Fruit fly (Drosophila melanogaster) whole organism, embryonic: ENCODE data around the gene CG10863.

Experiments
- Bteb2 ChIP-seq: fragments of 200-800 bp; sonication (Bioruptor generic); optimal IDR thresholded peaks from 2 replicates; lab custom pipeline; 2016; ENCODE audit warnings: missing biosample characterization, missing genetic modification characterization
- CG11085 ChIP-seq: fragments of 200-800 bp; sonication (Bioruptor generic); IDR thresholded peaks from 2 replicates; pipeline ENCODE4 v1.3.6; 2022; ENCODE audit warnings: missing biosample characterization, missing genetic modification characterization
- CG11398 ChIP-seq: fragments of 200-800 bp; sonication (Bioruptor generic); optimal IDR thresholded peaks from 2 replicates; lab custom pipeline; 2016; ENCODE audit warnings: missing biosample characterization, missing genetic modification characterization
- CG12236 ChIP-seq: fragments of 200-800 bp; sonication (Bioruptor generic); optimal IDR thresholded peaks from 2 replicates; lab custom pipeline; 2016; ENCODE audit warnings: missing biosample characterization, missing genetic modification characterization
- CG12299 ChIP-seq: fragments of 200-800 bp; sonication (Bioruptor generic); optimal IDR thresholded peaks from 2 replicates; lab custom pipeline; 2018; ENCODE audit warnings: missing biosample characterization, mild to moderate bottlenecking, missing genetic modification characterization
- CG12659 ChIP-seq: fragments of 200-800 bp; sonication (Bioruptor generic); optimal IDR thresholded peaks from 3 replicates; lab custom pipeline; 2017; ENCODE audit warnings: mild to moderate bottlenecking, missing biosample characterization, missing genetic modification reagents, missing genetic modification characterization
- CG12744 ChIP-seq: fragments of 200-800 bp; sonication (Bioruptor generic); optimal IDR thresholded peaks from 2 replicates; lab custom pipeline; 2016; ENCODE audit warnings: missing biosample characterization, missing genetic modification characterization
- CG13424 ChIP-seq: fragments of 200-800 bp; sonication (Bioruptor generic); optimal IDR thresholded peaks from 2 replicates; lab custom pipeline; 2019; ENCODE audit warnings: missing biosample characterization, mild to moderate bottlenecking, missing genetic modification characterization, moderate library complexity
- CG15601 ChIP-seq: fragments of 200-800 bp; sonication (Bioruptor generic); optimal IDR thresholded peaks from 3 replicates; lab custom pipeline; 2019; ENCODE audit warnings: missing biosample characterization, mild to moderate bottlenecking, missing genetic modification characterization, moderate library complexity
- CG1603 ChIP-seq: fragments of 200-800 bp; sonication (Bioruptor generic); optimal IDR thresholded peaks from 2 replicates; lab custom pipeline; 2019; ENCODE audit warnings: missing biosample characterization, mild to moderate bottlenecking, missing genetic modification characterization, moderate library complexity
- CG1647 ChIP-seq: fragments of 200-800 bp; sonication (Bioruptor generic); optimal IDR thresholded peaks from 3 replicates; lab custom pipeline; 2016; ENCODE audit warnings: missing biosample characterization, missing genetic modification characterization
- CG16863 ChIP-seq: fragments of 200-800 bp; sonication (Bioruptor generic); optimal IDR thresholded peaks from 3 replicates; lab custom pipeline; 2016; ENCODE audit warnings: missing biosample characterization, missing genetic modification characterization
- CG18476 ChIP-seq: fragments of 200-800 bp; sonication (Bioruptor generic); optimal IDR thresholded peaks from 2 replicates; lab custom pipeline; 2016; ENCODE audit warnings: missing biosample characterization, mild to moderate bottlenecking, missing genetic modification characterization
- CG2678 ChIP-seq: fragments of 200-800 bp; sonication (Bioruptor generic); optimal IDR thresholded peaks from 3 replicates; lab custom pipeline; 2019; ENCODE audit warnings: missing biosample characterization, mild to moderate bottlenecking, missing genetic modification characterization, moderate library complexity
- CG2875 ChIP-seq: fragments of 200-800 bp; sonication (Bioruptor generic); optimal IDR thresholded peaks from 2 replicates; lab custom pipeline; 2017; ENCODE audit warnings: missing biosample characterization, mild to moderate bottlenecking, missing genetic modification characterization, missing genetic modification reagents
- CG3407 ChIP-seq: fragments of 200-800 bp; sonication (Bioruptor generic); optimal IDR thresholded peaks from 2 replicates; lab custom pipeline; 2018; ENCODE audit warnings: missing biosample characterization, mild to moderate bottlenecking, missing genetic modification characterization
- CG3847 ChIP-seq: fragments of 200-800 bp; sonication (Bioruptor generic); IDR thresholded peaks from 2 replicates; pipeline ENCODE4 v1.3.6; 2022; ENCODE audit warnings: missing biosample characterization, missing genetic modification characterization
- CG4707 ChIP-seq: fragments of 200-800 bp; sonication (Bioruptor generic); optimal IDR thresholded peaks from 2 replicates; lab custom pipeline; 2018; ENCODE audit warnings: missing biosample characterization, mild to moderate bottlenecking, missing genetic modification characterization, moderate library complexity
- CG4820 ChIP-seq: fragments of 200-800 bp; sonication (Bioruptor generic); optimal IDR thresholded peaks from 3 replicates; lab custom pipeline; 2016; ENCODE audit warnings: missing biosample characterization, missing genetic modification characterization
- CG4854 ChIP-seq: fragments of 200-800 bp; sonication (Bioruptor generic); optimal IDR thresholded peaks from 2 replicates; lab custom pipeline; 2016; ENCODE audit warnings: missing biosample characterization, missing genetic modification characterization, inconsistent platforms
- CG5953 ChIP-seq: fragments of 200-800 bp; sonication (Bioruptor generic); IDR thresholded peaks from 2 replicates; pipeline ENCODE4 v1.3.6; 2022; ENCODE audit warnings: missing biosample characterization, missing genetic modification characterization
- CG7556 ChIP-seq: fragments of 200-800 bp; sonication (Bioruptor generic); optimal IDR thresholded peaks from 2 replicates; lab custom pipeline; 2017; ENCODE audit warnings: missing biosample characterization, mild to moderate bottlenecking, missing genetic modification characterization
- CG7987 ChIP-seq: fragments of 200-800 bp; sonication (Bioruptor generic); optimal IDR thresholded peaks from 2 replicates; lab custom pipeline; 2018; ENCODE audit warnings: missing biosample characterization, mild to moderate bottlenecking, missing genetic modification characterization, moderate library complexity
- CTCF ChIP-seq: fragments of 200-800 bp; sonication (Bioruptor generic); optimal IDR thresholded peaks from 2 replicates; lab custom pipeline; 2017; ENCODE audit warnings: missing biosample characterization, mild to moderate bottlenecking, missing genetic modification characterization, moderate library complexity
- CkIIα-i1 ChIP-seq: fragments of 200-800 bp; sonication (Bioruptor generic); IDR thresholded peaks from 2 replicates; pipeline ENCODE4 v1.3.6; 2022; ENCODE audit warnings: missing biosample characterization, missing genetic modification characterization
- CoRest ChIP-seq: fragments of 200-800 bp; sonication (Bioruptor generic); optimal IDR thresholded peaks from 3 replicates; lab custom pipeline; 2018; ENCODE audit warnings: missing biosample characterization, mild to moderate bottlenecking, missing genetic modification characterization, moderate library complexity
- Doc3 ChIP-seq: fragments of 200-800 bp; sonication (Bioruptor generic); IDR thresholded peaks from 3 replicates; pipeline ENCODE4 v1.3.6; 2022; ENCODE audit warnings: missing biosample characterization, missing genetic modification characterization; ENCODE audit not compliant: partially characterized antibody
- E2f2 ChIP-seq: fragments of 200-800 bp; sonication (Bioruptor generic); IDR thresholded peaks from 2 replicates; pipeline ENCODE4 v1.3.6; 2022; ENCODE audit warnings: missing biosample characterization, missing genetic modification characterization
- Hmr ChIP-seq: fragments of 200-800 bp; sonication (Bioruptor generic); optimal IDR thresholded peaks from 3 replicates; lab custom pipeline; 2017; ENCODE audit warnings: mild to moderate bottlenecking, missing biosample characterization, missing genetic modification reagents, missing genetic modification characterization
- PHDP ChIP-seq: fragments of 200-800 bp; sonication (Bioruptor generic); optimal IDR thresholded peaks from 3 replicates; lab custom pipeline; 2018; ENCODE audit warnings: missing biosample characterization, mild to moderate bottlenecking, missing genetic modification characterization, moderate library complexity
- Pdp1 ChIP-seq, 2 experiments: fragments of 200-800 bp; sonication (Bioruptor generic); optimal IDR thresholded peaks; 3 replicates each; lab custom pipeline; 2016; ENCODE audit warnings: missing biosample characterization in 2 of 2, missing genetic modification characterization in 2 of 2, mild to moderate bottlenecking in 1 of 2, moderate library complexity in 1 of 2
- Side ChIP-seq: fragments of 200-800 bp; sonication (Bioruptor generic); optimal IDR thresholded peaks from 2 replicates; lab custom pipeline; 2016; ENCODE audit warnings: missing biosample characterization, missing genetic modification characterization
- Six4 ChIP-seq: fragments of 200-800 bp; sonication (Bioruptor generic); optimal IDR thresholded peaks from 2 replicates; lab custom pipeline; 2016; ENCODE audit warnings: missing biosample characterization, missing genetic modification characterization
- Usf ChIP-seq: fragments of 200-800 bp; sonication (Bioruptor generic); optimal IDR thresholded peaks from 2 replicates; lab custom pipeline; 2017; ENCODE audit warnings: missing genotype, missing biosample characterization, missing genetic modification characterization
- Vsx1 ChIP-seq: fragments of 200-800 bp; sonication (Bioruptor generic); optimal IDR thresholded peaks from 2 replicates; lab custom pipeline; 2017; ENCODE audit warnings: missing biosample characterization, mild to moderate bottlenecking, missing genetic modification characterization, missing genetic modification reagents
- ato ChIP-seq: fragments of 200-800 bp; sonication (Bioruptor generic); IDR thresholded peaks from 2 replicates; pipeline ENCODE4 v1.3.6; 2022; ENCODE audit warnings: missing biosample characterization, missing genetic modification characterization; ENCODE audit not compliant: partially characterized antibody
- cato ChIP-seq: fragments of 200-800 bp; sonication (Bioruptor generic); optimal IDR thresholded peaks from 2 replicates; lab custom pipeline; 2016; ENCODE audit warnings: missing biosample characterization, missing genetic modification characterization, borderline replicate concordance
- caup ChIP-seq: fragments of 200-800 bp; sonication (Bioruptor generic); optimal IDR thresholded peaks from 3 replicates; lab custom pipeline; 2017; ENCODE audit warnings: missing biosample characterization, mild to moderate bottlenecking, missing genetic modification characterization, moderate library complexity; ENCODE audit not compliant: severe bottlenecking
- dm ChIP-seq: fragments of 200-800 bp; sonication (Bioruptor generic); optimal IDR thresholded peaks from 3 replicates; lab custom pipeline; 2016; ENCODE audit warnings: missing biosample characterization, missing genetic modification characterization
- fu2 ChIP-seq: fragments of 200-800 bp; sonication (Bioruptor generic); optimal IDR thresholded peaks from 2 replicates; lab custom pipeline; 2016; ENCODE audit warnings: missing biosample characterization, missing genetic modification characterization
- gem ChIP-seq: fragments of 200-800 bp; sonication (Bioruptor generic); optimal IDR thresholded peaks from 2 replicates; lab custom pipeline; 2019; ENCODE audit warnings: missing biosample characterization, mild to moderate bottlenecking, missing genetic modification characterization, moderate library complexity
- mld ChIP-seq: fragments of 200-800 bp; sonication (Bioruptor generic); IDR thresholded peaks from 3 replicates; pipeline ENCODE4 v1.3.6; 2022; ENCODE audit warnings: missing biosample characterization, missing genetic modification characterization; ENCODE audit not compliant: partially characterized antibody
- pb ChIP-seq: fragments of 200-800 bp; sonication (Bioruptor generic); optimal IDR thresholded peaks from 3 replicates; lab custom pipeline; 2016; ENCODE audit warnings: missing biosample characterization, missing genetic modification characterization
- phol ChIP-seq: fragments of 200-800 bp; sonication (Bioruptor generic); optimal IDR thresholded peaks from 3 replicates; lab custom pipeline; 2018; ENCODE audit warnings: missing biosample characterization, mild to moderate bottlenecking, missing genetic modification characterization, moderate library complexity
- sug ChIP-seq: fragments of 200-800 bp; optimal IDR thresholded peaks from 2 replicates; lab custom pipeline; 2019; ENCODE audit warnings: missing biosample characterization, mild to moderate bottlenecking, missing genetic modification characterization, moderate library complexity
- wek ChIP-seq: fragments of 200-800 bp; sonication (Bioruptor generic); optimal IDR thresholded peaks from 3 replicates; lab custom pipeline; 2018; ENCODE audit warnings: missing biosample characterization, mild to moderate bottlenecking, missing genetic modification characterization, moderate library complexity
- yki ChIP-seq: fragments of >200 bp; optimal IDR thresholded peaks from 3 replicates; lab custom pipeline; 2018
- zfh1 ChIP-seq: fragments of 200-800 bp; sonication (Bioruptor generic); IDR thresholded peaks from 3 replicates; pipeline ENCODE4 v1.3.6; 2022; ENCODE audit warnings: missing biosample characterization, missing genetic modification characterization
- zfh2 ChIP-seq: fragments of 200-800 bp; sonication (Bioruptor generic); optimal IDR thresholded peaks from 2 replicates; lab custom pipeline; 2016; ENCODE audit warnings: missing biosample characterization, missing genetic modification characterization

CG10863 gene

dm6 chr3L:3902491-3903198 is 39.6 kb downstream of the CG10863 start, which contains the start of gene Ubi-p63E (continued):
- TF ChIP-seq CG4820 (GFP tag; lab: Kevin White, UChicago), result peak; percentile 63
- no peak for TF ChIP-seq Vsx1 (GFP tag; lab: Kevin White, UChicago)
- peak; percentile 26 for TF ChIP-seq CG16863 (GFP tag; lab: Kevin White, UChicago)
- peak; percentile 79 for TF ChIP-seq gem (tag; lab: Kevin White, UChicago)
- TF ChIP-seq CG3407 (GFP tag; lab: Kevin White, UChicago), result peak; percentile 22
- TF ChIP-seq CG3847, result no peak
- TF ChIP-seq CG13424 (tag; lab: Kevin White, UChicago), result peak; percentile 70
- peak; percentile 57 for TF ChIP-seq dm (GFP tag; lab: Kevin White, UChicago)
- TF ChIP-seq CG18476 (GFP tag; lab: Kevin White, UChicago), result peak; percentile 50
- no peak for TF ChIP-seq CG11085 (GFP tag; lab: Robert Waterston, UW)
- TF ChIP-seq wek, result peak; percentile 54
- peak; percentile 63 for TF ChIP-seq CG1647 (GFP tag; lab: Kevin White, UChicago)
- peak; percentile 25 for TF ChIP-seq CG7987
- peak; percentile 50 for TF ChIP-seq Six4 (GFP tag; lab: Kevin White, UChicago)
- no peak for TF ChIP-seq yki
- TF ChIP-seq mld (GFP tag; lab: Robert Waterston, UW), result no peak
- peak; percentile 51 for TF ChIP-seq CG12299 (tag; lab: Kevin White, UChicago)
- TF ChIP-seq CG11398 (GFP tag; lab: Kevin White, UChicago), result peak; percentile 22
- peak; percentile 74 for TF ChIP-seq CoRest (tag; lab: Kevin White, UChicago)
- peak; percentile 35 for TF ChIP-seq CG2875 (GFP tag; lab: Kevin White, UChicago)
- peak; percentile 58 for TF ChIP-seq CG7556
- peak; percentile 29 for TF ChIP-seq CG1603 (tag; lab: Kevin White, UChicago)
- TF ChIP-seq Hmr (GFP tag; lab: Kevin White, UChicago), result peak; percentile 46
- peak; percentile 62 for TF ChIP-seq PHDP (tag; lab: Kevin White, UChicago)
- TF ChIP-seq CG4707 (GFP tag; lab: Kevin White, UChicago), result peak; percentile 31
- peak; percentile 43 for TF ChIP-seq CG12659 (GFP tag; lab: Kevin White, UChicago)
- TF ChIP-seq CG15601, result peak; percentile 5
- TF ChIP-seq CG4854 (GFP tag; lab: Kevin White, UChicago), result peak; percentile 13
- TF ChIP-seq CG2678, result peak; percentile 70
- TF ChIP-seq Bteb2 (GFP tag; lab: Kevin White, UChicago), result peak; percentile 45
- TF ChIP-seq ato (GFP tag; lab: Robert Waterston, UW), result no peak
- peak; percentile 62 for TF ChIP-seq caup (GFP tag; lab: Kevin White, UChicago)
- TF ChIP-seq zfh2 (GFP tag; lab: Kevin White, UChicago), result peak; percentile 50
- TF ChIP-seq pb (GFP tag; lab: Kevin White, UChicago), result peak; percentile 60
- TF ChIP-seq CTCF (GFP tag; lab: Kevin White, UChicago), result no peak
- no peak for TF ChIP-seq E2f2 (GFP tag; lab: Robert Waterston, UW)
- TF ChIP-seq CG5953 (GFP tag; lab: Robert Waterston, UW), result no peak
- peak; percentile 47 for TF ChIP-seq phol (tag; lab: Kevin White, UChicago)
- no peak for TF ChIP-seq zfh1 (GFP tag; lab: Robert Waterston, UW)
- TF ChIP-seq CkIIα-i1 (GFP tag; lab: Robert Waterston, UW), result no peak
- TF ChIP-seq Usf (GFP tag; lab: Kevin White, UChicago), result peak; percentile 58
- peak; percentile 64 for TF ChIP-seq CG12744
- peak; percentile 76 to 86 for TF ChIP-seq Pdp1 (GFP tag; optimal IDR thresholded peaks at IDR 0.05; lab: Kevin White, UChicago)
- peak; percentile 34 for TF ChIP-seq cato (GFP tag; lab: Kevin White, UChicago)
- peak; percentile 61 for TF ChIP-seq CG12236
- TF ChIP-seq fu2 (GFP tag; lab: Kevin White, UChicago), result peak; percentile 70
- TF ChIP-seq Doc3 (GFP tag; lab: Robert Waterston, UW), result no peak
- peak; percentile 12 for TF ChIP-seq sug (tag; lab: Kevin White, UChicago)
- TF ChIP-seq Side, result peak; percentile 65
